Worm (Caenorhabditis elegans) whole organism, L4/young adult: ENCODE results near the gene ets-10.

Experiments
- W03F9.2 ChIP-seq: fragments of 150-350 bp; optimal IDR thresholded peaks from 2 replicates; lab custom pipeline; 2014; ENCODE audit warnings: missing biosample characterization, missing genetic modification characterization
- dao-5 ChIP-seq: sonication (generic microtip); optimal IDR thresholded peaks from 2 replicates; lab custom pipeline; 2016; ENCODE audit warnings: missing genotype, missing genetic modification characterization, moderate library complexity, missing compliant biosample characterization
- him-1 ChIP-seq: sonication (generic microtip); optimal IDR thresholded peaks from 2 replicates; lab custom pipeline; 2016; ENCODE audit warnings: missing genotype, missing genetic modification reagents, missing genetic modification characterization, missing compliant biosample characterization

ce11 chrX:4284470-4284869 lies 481 bp downstream of the ets-10 start:
- TF ChIP-seq him-1 (tag; lab: Kevin White, UChicago) (no peak), W03F9.2 (tag; lab: Kevin White, UChicago) (no peak), dao-5 (tag; lab: Kevin White, UChicago) (no peak)
